Worm (Caenorhabditis elegans) whole organism, L1 larva: ENCODE results near the gene str-44.

ENCODE experiments used
- ceh-82 ChIP-seq, 3 experiments: fragments of 150-350 bp in 1 of 3; sonication (generic microtip) in 2 of 3; optimal IDR thresholded peaks; 2 replicates each; lab custom pipeline; 2014 to 2017; ENCODE audit warnings: missing biosample characterization in 3 of 3, missing genetic modification characterization in 3 of 3
- dpl-1 ChIP-seq, 3 experiments: fragments of 150-350 bp in 2 of 3; sonication (generic microtip) in 1 of 3; optimal IDR thresholded peaks; 2 replicates each; lab custom pipeline; 2014 to 2017; ENCODE audit warnings: missing biosample characterization in 3 of 3, missing genetic modification characterization in 3 of 3, missing genetic modification reagents in 3 of 3
- egl-27 ChIP-seq, 2 experiments: fragments of 150-350 bp in 1 of 2; sonication (generic microtip); optimal IDR thresholded peaks; 3 replicates each; lab custom pipeline; 2017 to 2018; ENCODE audit warnings: missing biosample characterization in 2 of 2, missing genetic modification characterization in 2 of 2, missing genetic modification reagents in 2 of 2
- fos-1 ChIP-seq: fragments of 150-350 bp; optimal IDR thresholded peaks from 2 replicates; lab custom pipeline; 2014; ENCODE audit warnings: missing biosample characterization, missing genetic modification characterization
- nhr-77 ChIP-seq: fragments of 150-350 bp; optimal IDR thresholded peaks from 2 replicates; lab custom pipeline; 2014; ENCODE audit warnings: missing biosample characterization, missing genetic modification characterization
- snpc-4 ChIP-seq: fragments of 150-350 bp; optimal IDR thresholded peaks from 2 replicates; lab custom pipeline; 2014; ENCODE audit warnings: missing biosample characterization, missing genetic modification characterization
- unc-62 ChIP-seq: fragments of 150-350 bp; optimal IDR thresholded peaks from 2 replicates; lab custom pipeline; 2014; ENCODE audit warnings: missing biosample characterization, missing genetic modification reagents, missing genetic modification characterization

ce11 chrIV:7208961-7209360 is 32.0 kb downstream of the str-44 start:
- TF ChIP-seq nhr-77 = no peak
- no peak for TF ChIP-seq fos-1 (tag; lab: Kevin White, UChicago)
- no peak for TF ChIP-seq ceh-82 (tag; optimal IDR thresholded peaks at IDR 0.05; lab: Kevin White, UChicago)
- TF ChIP-seq dpl-1 (GFP tag; optimal IDR thresholded peaks at IDR 0.05; lab: Kevin White, UChicago) = no peak
- no peak for TF ChIP-seq snpc-4 (tag; lab: Kevin White, UChicago)
- no peak for TF ChIP-seq unc-62 (GFP tag; lab: Kevin White, UChicago)
- TF ChIP-seq egl-27 (tag; optimal IDR thresholded peaks at IDR 0.05; lab: Kevin White, UChicago) = no peak
